Worm (Caenorhabditis elegans) whole organism, L3 larva: Measurements from ENCODE around the gene K07F5.6.

Source experiments
- ama-1 ChIP-seq: fragments of 150-350 bp; optimal IDR thresholded peaks from 2 replicates; lab custom pipeline; 2018
- nhr-11 ChIP-seq: fragments of 150-350 bp; optimal IDR thresholded peaks from 2 replicates; lab custom pipeline; 2014; ENCODE audit warnings: missing biosample characterization, missing genetic modification characterization

DNA sequence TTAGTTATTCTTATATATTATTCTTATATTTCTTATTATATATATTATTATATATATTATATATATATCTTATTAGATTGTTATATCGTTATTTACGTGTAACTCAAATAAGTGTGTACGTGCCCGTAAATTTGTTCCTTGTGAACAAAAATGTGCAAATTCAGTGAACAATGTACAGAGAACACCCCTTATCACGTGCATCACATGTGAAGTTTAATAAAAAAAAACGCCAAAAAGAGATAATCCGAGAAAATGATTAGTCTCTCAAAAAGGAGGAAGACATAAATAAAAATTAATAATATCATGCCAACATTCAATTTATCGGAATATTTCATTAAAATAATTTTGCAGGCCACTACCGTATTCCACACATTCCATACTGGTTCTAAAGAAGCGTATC is 46.8 kb downstream of the K07F5.6 start:
- TF ChIP-seq ama-1 (no peak), nhr-11 (no peak)
